Worm (Caenorhabditis elegans) whole organism, L4 larva: ENCODE results near the gene lec-6.

Experiments used
- F49E8.2 ChIP-seq: sonication (generic microtip); optimal IDR thresholded peaks from 2 replicates; lab custom pipeline; 2016; ENCODE audit warnings: missing compliant biosample characterization, mild to moderate bottlenecking, missing genetic modification characterization, borderline replicate concordance
- aha-1 ChIP-seq: fragments of 150-350 bp; peaks from one replicate; lab custom pipeline; 2014; ENCODE audit warnings: missing biosample characterization, missing genetic modification characterization
- ceh-28 ChIP-seq: fragments of 150-350 bp; optimal IDR thresholded peaks from 2 replicates; lab custom pipeline; 2014; ENCODE audit warnings: missing biosample characterization, missing genetic modification reagents, missing genetic modification characterization
- ceh-32 ChIP-seq: sonication (generic microtip); optimal IDR thresholded peaks from 2 replicates; lab custom pipeline; 2016; ENCODE audit warnings: mild to moderate bottlenecking, missing genetic modification characterization, missing compliant biosample characterization; ENCODE audit not compliant: poor library complexity
- ceh-44 ChIP-seq: fragments of 200-800 bp; sonication (Bioruptor generic); IDR thresholded peaks from 2 replicates; pipeline ENCODE4 v1.3.6; 2022; ENCODE audit warnings: missing genetic modification reagents, missing genetic modification characterization, missing compliant biosample characterization
- ceh-82 ChIP-seq: sonication (generic microtip); optimal IDR thresholded peaks from 2 replicates; lab custom pipeline; 2017; ENCODE audit warnings: missing biosample characterization, missing genetic modification characterization
- cey-2 ChIP-seq: sonication (generic microtip); optimal IDR thresholded peaks from 3 replicates; lab custom pipeline; 2017; ENCODE audit warnings: missing genetic modification characterization, mild to moderate bottlenecking, missing compliant biosample characterization, antibody characterized with exemption, borderline replicate concordance; ENCODE audit not compliant: insufficient read depth
- daf-19 ChIP-seq: fragments of 200-800 bp; sonication (Bioruptor generic); conservative IDR thresholded peaks from 2 replicates; pipeline ENCODE4 v1.3.6; 2022; ENCODE audit warnings: missing genetic modification characterization, missing compliant biosample characterization
- daf-8 ChIP-seq: fragments of 200-800 bp; sonication (Bioruptor generic); IDR thresholded peaks from 2 replicates; pipeline ENCODE4 v1.3.6; 2022; ENCODE audit warnings: missing genetic modification characterization, missing compliant biosample characterization
- dmd-6 ChIP-seq: fragments of 200-800 bp; sonication (Bioruptor generic); IDR thresholded peaks from 2 replicates; pipeline ENCODE4 v1.3.6; 2022; ENCODE audit warnings: missing genetic modification reagents, missing genetic modification characterization, missing compliant biosample characterization
- dpl-1 ChIP-seq: fragments of 150-350 bp; optimal IDR thresholded peaks from 2 replicates; lab custom pipeline; 2014; ENCODE audit warnings: missing biosample characterization, missing genetic modification reagents, missing genetic modification characterization
- duxl-1 ChIP-seq: sonication (generic microtip); optimal IDR thresholded peaks from 2 replicates; lab custom pipeline; 2016; ENCODE audit warnings: mild to moderate bottlenecking, missing genetic modification characterization, moderate library complexity, missing compliant biosample characterization; ENCODE audit not compliant: poor library complexity
- dve-1 ChIP-seq: sonication (generic microtip); optimal IDR thresholded peaks from 2 replicates; lab custom pipeline; 2017; ENCODE audit warnings: antibody characterized with exemption, mild to moderate bottlenecking, missing genetic modification characterization, missing compliant biosample characterization; ENCODE audit not compliant: insufficient read depth
- egl-27 ChIP-seq: sonication (generic microtip); optimal IDR thresholded peaks from 3 replicates; lab custom pipeline; 2017; ENCODE audit warnings: missing biosample characterization, missing genetic modification reagents, missing genetic modification characterization
- fkh-10 ChIP-seq: fragments of 150-350 bp; optimal IDR thresholded peaks from 2 replicates; lab custom pipeline; 2014; ENCODE audit warnings: missing biosample characterization, missing genetic modification reagents, missing genetic modification characterization
- gei-8 ChIP-seq: fragments of 200-800 bp; sonication (Bioruptor generic); optimal IDR thresholded peaks from 2 replicates; lab custom pipeline; 2018; ENCODE audit warnings: mild to moderate bottlenecking, missing genetic modification characterization, missing compliant biosample characterization
- hlh-11 ChIP-seq: fragments of 200-800 bp; sonication (Bioruptor generic); optimal IDR thresholded peaks from 2 replicates; lab custom pipeline; 2018; ENCODE audit warnings: mild to moderate bottlenecking, missing genetic modification characterization, missing compliant biosample characterization
- hlh-30 ChIP-seq: sonication (generic microtip); optimal IDR thresholded peaks from 2 replicates; lab custom pipeline; 2017; ENCODE audit warnings: antibody characterized with exemption, mild to moderate bottlenecking, missing genetic modification characterization, missing compliant biosample characterization; ENCODE audit not compliant: insufficient read depth
- hmg-1.1 ChIP-seq: fragments of 200-800 bp; sonication (Bioruptor generic); IDR thresholded peaks from 2 replicates; pipeline ENCODE4 v1.3.6; 2022; ENCODE audit warnings: missing genetic modification reagents, missing genetic modification characterization, missing compliant biosample characterization
- lsy-2 ChIP-seq, 2 experiments: fragments of 150-350 bp in 1 of 2; sonication (generic microtip) in 1 of 2; optimal IDR thresholded peaks; 2 replicates each; lab custom pipeline; 2014 to 2017; ENCODE audit warnings: missing biosample characterization in 2 of 2, missing genetic modification characterization in 2 of 2
- madf-9 ChIP-seq: fragments of 200-800 bp; sonication (Bioruptor generic); conservative IDR thresholded peaks from 2 replicates; pipeline ENCODE4 v1.3.6; 2022; ENCODE audit warnings: missing genetic modification reagents, missing genetic modification characterization, missing compliant biosample characterization
- mdl-1 ChIP-seq, 2 experiments: fragments of 150-350 bp in 1 of 2; sonication (generic microtip) in 1 of 2; optimal IDR thresholded peaks; 2 replicates each; lab custom pipeline; 2014 to 2017; ENCODE audit warnings: missing biosample characterization in 2 of 2, missing genetic modification characterization in 2 of 2
- mep-1 ChIP-seq: fragments of 150-350 bp; sonication (generic microtip); optimal IDR thresholded peaks from 3 replicates; lab custom pipeline; 2014; ENCODE audit warnings: missing biosample characterization, missing genetic modification characterization
- mes-2 ChIP-seq: sonication (generic microtip); optimal IDR thresholded peaks from 2 replicates; lab custom pipeline; 2016; ENCODE audit warnings: missing genotype, mild to moderate bottlenecking, missing genetic modification characterization, missing compliant biosample characterization; ENCODE audit not compliant: poor library complexity, severe bottlenecking
- nhr-10 ChIP-seq: fragments of 150-350 bp; optimal IDR thresholded peaks from 2 replicates; lab custom pipeline; 2014; ENCODE audit warnings: missing biosample characterization, missing genetic modification characterization
- nhr-28 ChIP-seq: fragments of 150-350 bp; optimal IDR thresholded peaks from 2 replicates; lab custom pipeline; 2014; ENCODE audit warnings: missing biosample characterization, missing genetic modification characterization
- nhr-41 ChIP-seq: fragments of 200-800 bp; sonication (Bioruptor generic); IDR thresholded peaks from 2 replicates; pipeline ENCODE4 v1.3.6; 2022; ENCODE audit warnings: missing genetic modification reagents, missing genetic modification characterization, missing compliant biosample characterization
- nhr-6 ChIP-seq: fragments of 150-350 bp; optimal IDR thresholded peaks from 2 replicates; lab custom pipeline; 2014; ENCODE audit warnings: missing biosample characterization, missing genetic modification characterization
- pha-4 ChIP-seq, 2 experiments: fragments of 150-350 bp in 1 of 2; fragments of 200-800 bp in 1 of 2; sonication (Bioruptor generic) in 1 of 2; IDR thresholded peaks in 1 of 2; optimal IDR thresholded peaks in 1 of 2; 2 replicates each; pipeline versions ENCODE4 v1.3.6 to Lab custom; 2014 to 2022; ENCODE audit warnings: missing genetic modification characterization in 2 of 2, missing genetic modification reagents in 2 of 2, missing biosample characterization in 1 of 2, missing compliant biosample characterization in 1 of 2
- pqm-1 ChIP-seq: sonication (generic microtip); optimal IDR thresholded peaks from 2 replicates; lab custom pipeline; 2017; ENCODE audit warnings: missing biosample characterization, missing genetic modification characterization
- rbr-2 ChIP-seq: sonication (generic microtip); optimal IDR thresholded peaks from 2 replicates; lab custom pipeline; 2016; ENCODE audit warnings: missing genotype, missing genetic modification characterization, missing compliant biosample characterization
- set-16 ChIP-seq: fragments of 200-800 bp; sonication (Bioruptor generic); IDR thresholded peaks from 2 replicates; pipeline ENCODE4 v1.3.6; 2022; ENCODE audit warnings: missing genetic modification reagents, missing genetic modification characterization, missing compliant biosample characterization
- skn-1 ChIP-seq: fragments of 150-350 bp; optimal IDR thresholded peaks from 2 replicates; lab custom pipeline; 2014; ENCODE audit warnings: missing biosample characterization, missing genetic modification characterization
- snpc-4 ChIP-seq: fragments of 150-350 bp; optimal IDR thresholded peaks from 2 replicates; lab custom pipeline; 2014; ENCODE audit warnings: missing biosample characterization, missing genetic modification characterization
- spr-3 ChIP-seq: fragments of 200-800 bp; sonication (Bioruptor generic); optimal IDR thresholded peaks from 2 replicates; lab custom pipeline; 2018; ENCODE audit warnings: mild to moderate bottlenecking, missing genetic modification characterization, missing compliant biosample characterization
- tra-1 ChIP-seq: fragments of 200-800 bp; sonication (Bioruptor generic); IDR thresholded peaks from 2 replicates; pipeline ENCODE4 v1.3.6; 2022; ENCODE audit warnings: missing genetic modification reagents, missing genetic modification characterization, missing compliant biosample characterization
- unc-39 ChIP-seq: sonication (generic microtip); optimal IDR thresholded peaks from 2 replicates; lab custom pipeline; 2017; ENCODE audit warnings: missing biosample characterization, missing genetic modification characterization
- unc-62 ChIP-seq, 3 experiments: fragments of 150-350 bp in 1 of 3; sonication (generic microtip); optimal IDR thresholded peaks in 2 of 3; peaks in 1 of 3; 1 replicate in 1 of 3; 2 replicates in 2 of 3; lab custom pipeline; 2014 to 2017; ENCODE audit warnings: missing biosample characterization in 3 of 3, missing genetic modification characterization in 3 of 3, missing genetic modification reagents in 3 of 3, missing genotype in 1 of 3
- zfp-3 ChIP-seq: fragments of 200-800 bp; sonication (Bioruptor generic); conservative IDR thresholded peaks from 2 replicates; pipeline ENCODE4 v1.3.6; 2022; ENCODE audit warnings: missing genetic modification reagents, missing genetic modification characterization, missing compliant biosample characterization
- zip-11 ChIP-seq: fragments of 200-800 bp; sonication (Bioruptor generic); IDR thresholded peaks from 2 replicates; pipeline ENCODE4 v1.3.6; 2022; ENCODE audit warnings: missing genetic modification characterization, missing compliant biosample characterization

The lec-6 gene

ce11 chrIII:612759-613158 is 12.6 kb upstream of the lec-6 start:
- TF ChIP-seq aha-1 (tag; lab: Kevin White, UChicago) (peak; percentile 81), unc-62 (GFP tag; optimal IDR thresholded peaks at IDR 0.05 in 1 of 2; lab: Kevin White, UChicago) (peak in 1 of 2 experiments; percentile 66), unc-62 (tag; optimal IDR thresholded peaks at IDR 0.05; lab: Kevin White, UChicago) (no peak), dmd-6 (GFP tag; lab: Robert Waterston, UW) (no peak), dpl-1 (GFP tag; lab: Kevin White, UChicago) (no peak)

DNA sequence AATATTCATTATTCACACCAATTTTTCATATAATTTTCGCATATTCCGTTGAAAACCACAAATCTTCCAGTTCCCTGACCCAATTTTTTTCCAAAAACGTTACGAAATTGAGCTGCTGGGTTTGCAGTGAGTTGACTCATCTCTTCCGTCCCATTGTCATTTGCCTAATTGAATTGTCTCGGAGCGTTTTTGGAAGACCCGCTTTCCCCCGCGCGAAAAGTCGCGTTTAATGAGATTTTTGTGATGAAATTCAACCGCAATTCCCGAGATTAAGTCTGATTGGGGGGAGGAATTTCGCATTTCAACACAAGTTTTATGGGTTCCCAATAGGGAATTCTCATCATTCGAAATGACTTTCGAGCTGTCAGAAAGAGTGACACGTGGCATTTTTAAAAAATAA is 11.7 kb upstream of the lec-6 start:
- TF ChIP-seq mdl-1 (tag; optimal IDR thresholded peaks at IDR 0.05; lab: Kevin White, UChicago) (no peak), duxl-1 (tag; lab: Kevin White, UChicago) (no peak), fkh-10 (GFP tag; lab: Kevin White, UChicago) (no peak), ceh-82 (tag; lab: Kevin White, UChicago) (no peak)

ce11 chrIII:609549-609948 is 9.4 kb upstream of the lec-6 start, which contains the start of gene best-17:
Gene best-17, minus strand, starts transcription at chrIII:609649.
- TF ChIP-seq gei-8 (GFP tag; lab: Kevin White, UChicago) (no peak), F49E8.2 (tag; lab: Kevin White, UChicago) (no peak), nhr-10 (tag; lab: Kevin White, UChicago) (no peak), snpc-4 (tag; lab: Kevin White, UChicago) (no peak), zfp-3 (GFP tag; lab: Robert Waterston, UW) (no peak), pqm-1 (no peak)

- TF ChIP-seq nhr-6: no peak
- no peak for TF ChIP-seq unc-39 (tag; lab: Kevin White, UChicago)
- TF ChIP-seq egl-27 (tag; lab: Kevin White, UChicago): no peak
- TF ChIP-seq aha-1 (tag; lab: Kevin White, UChicago): no peak
Measured at ce11 chrIII:605415-606054, 5.4 kb upstream of the lec-6 start, which contains the start of the genes Y55B1AR.4 and ttr-7. Gene Y55B1AR.4, minus strand, starts transcription at chrIII:605515. Gene ttr-7, plus strand, starts transcription at chrIII:606004.

ce11 chrIII:599279-599678 is 887 bp downstream of the lec-6 start:
- TF ChIP-seq ceh-32 (tag; lab: Kevin White, UChicago): no peak
- 0 out of 2 replicates have a peak, but pooled peaks have one; percentile 35 for TF ChIP-seq pha-4 (GFP tag; IDR thresholded peaks at IDR 0.05; lab: Robert Waterston, UW)
- no peak for TF ChIP-seq pha-4 (tag; optimal IDR thresholded peaks at IDR 0.05; lab: Kevin White, UChicago)
- TF ChIP-seq daf-8 (GFP tag; lab: Robert Waterston, UW): no peak
- TF ChIP-seq nhr-41 (GFP tag; lab: Robert Waterston, UW): no peak
- no peak for TF ChIP-seq daf-19 (GFP tag; lab: Robert Waterston, UW)
- no peak for TF ChIP-seq ceh-82 (tag; lab: Kevin White, UChicago)
- TF ChIP-seq set-16 (GFP tag; lab: Robert Waterston, UW): no peak
- 0 out of 2 replicates have a peak, but pooled peaks have one; percentile 52 for TF ChIP-seq zfp-3 (GFP tag; lab: Robert Waterston, UW)
- peak; percentile 23 for TF ChIP-seq aha-1 (tag; lab: Kevin White, UChicago)
- no peak for TF ChIP-seq F49E8.2 (tag; lab: Kevin White, UChicago)
- TF ChIP-seq ceh-28: no peak
- TF ChIP-seq madf-9: no peak
- no peak for TF ChIP-seq ceh-44 (GFP tag; lab: Robert Waterston, UW)
- TF ChIP-seq rbr-2: no peak
- TF ChIP-seq hmg-1.1 (GFP tag; lab: Robert Waterston, UW): no peak
- TF ChIP-seq tra-1 (GFP tag; lab: Robert Waterston, UW): no peak
- no peak for TF ChIP-seq mep-1 (tag; lab: Kevin White, UChicago)
- no peak for TF ChIP-seq cey-2 (tag; lab: Kevin White, UChicago)
- no peak for TF ChIP-seq fkh-10 (GFP tag; lab: Kevin White, UChicago)
- TF ChIP-seq mes-2 (tag; lab: Kevin White, UChicago): peak; percentile 31
- TF ChIP-seq nhr-28 (tag; lab: Kevin White, UChicago): no peak
- TF ChIP-seq lsy-2 (tag; optimal IDR thresholded peaks at IDR 0.05; lab: Kevin White, UChicago): no peak
- no peak for TF ChIP-seq hlh-30
- TF ChIP-seq zip-11 (GFP tag; lab: Robert Waterston, UW): no peak
- TF ChIP-seq skn-1: no peak
- peak; percentile 70 for TF ChIP-seq dve-1 (tag; lab: Kevin White, UChicago)
- TF ChIP-seq hlh-11 (tag; lab: Kevin White, UChicago): peak; percentile 18
- TF ChIP-seq spr-3 (GFP tag; lab: Kevin White, UChicago): no peak
